Worm (Caenorhabditis elegans): ENCODE measurements around the gene C40A11.7.
"Not testable (repeated sequence)": the region's sequence is repeated elsewhere in the genome, so short reads cannot be mapped to it uniquely, and the experiment has no call there.

Gene C40A11.7

ce11 chrII:2163370-2163882 is 13.0 kb upstream of the C40A11.7 start, which contains the start of gene C33C12.11:
Gene C33C12.11, minus strand, starts transcription at chrII:2163832.
- not testable (repeated sequence) for TF ChIP-seq unc-62 (GFP tag; optimal IDR thresholded peaks at IDR 0.05)

ce11 chrII:2153708-2154107 is 3.3 kb upstream of the C40A11.7 start, which contains the start of gene math-18:
Gene math-18, plus strand, starts transcription at chrII:2154008.
- not testable (repeated sequence) for TF ChIP-seq unc-62 (GFP tag; optimal IDR thresholded peaks at IDR 0.05)

- TF ChIP-seq unc-62 (GFP tag; optimal IDR thresholded peaks at IDR 0.05), result no peak
These were observed 2.1 kb upstream of the C40A11.7 start for ce11 chrII:2152455-2152854.

ce11 chrII:2146900-2147375 is 3.4 kb downstream of the C40A11.7 start, which contains the start of gene C40A11.2:
Gene C40A11.2, plus strand, starts transcription at chrII:2146950.
- TF ChIP-seq unc-62 (GFP tag; optimal IDR thresholded peaks at IDR 0.05), result no peak

ce11 chrII:2145566-2145965 is 4.8 kb downstream of the C40A11.7 start, which contains the start of gene C40A11.6:
Gene C40A11.6, minus strand, starts transcription at chrII:2145666.
- no peak for TF ChIP-seq unc-62 (GFP tag; optimal IDR thresholded peaks at IDR 0.05)

ce11 chrII:2140817-2141216 is 9.6 kb downstream of the C40A11.7 start, which contains the start of gene C40A11.3:
Gene C40A11.3, plus strand, starts transcription at chrII:2141117.
- TF ChIP-seq unc-62 (GFP tag; optimal IDR thresholded peaks at IDR 0.05), result no peak

- no peak for TF ChIP-seq unc-62 (GFP tag; optimal IDR thresholded peaks at IDR 0.05)
These were observed 11.5 kb downstream of the C40A11.7 start for ce11 chrII:2138901-2139300.

ce11 chrII:2137235-2137634 is 13.2 kb downstream of the C40A11.7 start, which contains the start of gene C40A11.4:
Gene C40A11.4, plus strand, starts transcription at chrII:2137422.
- TF ChIP-seq unc-62 (GFP tag; optimal IDR thresholded peaks at IDR 0.05), result no peak

- TF ChIP-seq unc-62 (GFP tag; optimal IDR thresholded peaks at IDR 0.05), result no peak
These were observed 14.8 kb downstream of the C40A11.7 start, which contains the start of gene hpo-7 for ce11 chrII:2135604-2136003. Gene hpo-7, minus strand, starts transcription at chrII:2135704.

ce11 chrII:2130770-2131169 is 19.6 kb downstream of the C40A11.7 start, which contains the start of gene sdz-28:
Gene sdz-28, plus strand, starts transcription at chrII:2131070.
- TF ChIP-seq unc-62 (GFP tag; optimal IDR thresholded peaks at IDR 0.05), result no peak

- TF ChIP-seq unc-62 (GFP tag; optimal IDR thresholded peaks at IDR 0.05), result no peak
These were observed 27.6 kb downstream of the C40A11.7 start for ce11 chrII:2122762-2123161.

ce11 chrII:2122091-2122490 is 28.3 kb downstream of the C40A11.7 start, which contains the start of gene math-37:
Gene math-37, minus strand, starts transcription at chrII:2122191.
- no peak for TF ChIP-seq unc-62 (GFP tag; optimal IDR thresholded peaks at IDR 0.05)

ce11 chrII:2116794-2117193 is 33.6 kb downstream of the C40A11.7 start, which contains the start of gene srh-195:
Gene srh-195, minus strand, starts transcription at chrII:2116894.
- TF ChIP-seq unc-62 (GFP tag; optimal IDR thresholded peaks at IDR 0.05), result no peak

ce11 chrII:2114488-2114887 is 35.9 kb downstream of the C40A11.7 start:
- TF ChIP-seq unc-62 (GFP tag; optimal IDR thresholded peaks at IDR 0.05), result no peak

ce11 chrII:2112948-2113347 is 37.4 kb downstream of the C40A11.7 start, which contains the start of gene R52.6:
Gene R52.6, minus strand, starts transcription at chrII:2113048.
- TF ChIP-seq unc-62 (GFP tag; optimal IDR thresholded peaks at IDR 0.05), result no peak

- TF ChIP-seq unc-62 (GFP tag; optimal IDR thresholded peaks at IDR 0.05), result no peak
These were observed 40.4 kb downstream of the C40A11.7 start, which contains the start of gene R52.5 for ce11 chrII:2109943-2110342. Gene R52.5, minus strand, starts transcription at chrII:2110043.

ce11 chrII:2108295-2108694 is 42.1 kb downstream of the C40A11.7 start, which contains the start of gene R52.4:
Gene R52.4, minus strand, starts transcription at chrII:2108395.
- TF ChIP-seq unc-62 (GFP tag; optimal IDR thresholded peaks at IDR 0.05), result no peak
